Fruit fly (Drosophila melanogaster) whole organism, wandering third instar larva: Measurements from ENCODE around the gene CG34348.
A peak's percentile ranks its signal among the peaks of the same experiment; 100 is the strongest.

ENCODE experiments used
- Abd-B ChIP-seq: fragments of >200 bp; optimal IDR thresholded peaks from 2 replicates; lab custom pipeline; 2017; ENCODE audit warnings: missing biosample characterization, missing genetic modification characterization
- CG32264 ChIP-seq: fragments of 200-800 bp; sonication (Bioruptor generic); optimal IDR thresholded peaks from 2 replicates; lab custom pipeline; 2016; ENCODE audit warnings: missing biosample characterization, missing genetic modification characterization
- CG9705 ChIP-seq: fragments of 200-800 bp; sonication (Bioruptor generic); optimal IDR thresholded peaks from 2 replicates; lab custom pipeline; 2018; ENCODE audit warnings: missing biosample characterization, mild to moderate bottlenecking, missing genetic modification characterization
- CrebA ChIP-seq: fragments of 200-800 bp; sonication (Bioruptor generic); optimal IDR thresholded peaks from 2 replicates; lab custom pipeline; 2016; ENCODE audit warnings: missing biosample characterization, mild to moderate bottlenecking, missing genetic modification characterization, borderline replicate concordance
- Dfd ChIP-seq: fragments of >200 bp; optimal IDR thresholded peaks from 2 replicates; lab custom pipeline; 2017; ENCODE audit warnings: missing biosample characterization, missing genetic modification characterization
- GATAd ChIP-seq: sonication (Bioruptor generic); optimal IDR thresholded peaks from 2 replicates; lab custom pipeline; 2016; ENCODE audit warnings: missing biosample characterization, missing genetic modification characterization
- HLH106 ChIP-seq: fragments of 200-800 bp; optimal IDR thresholded peaks from 3 replicates; lab custom pipeline; 2019; ENCODE audit warnings: missing biosample characterization, mild to moderate bottlenecking, missing genetic modification characterization, moderate library complexity
- Hr78 ChIP-seq: fragments of >200 bp; optimal IDR thresholded peaks from 2 replicates; lab custom pipeline; 2017; ENCODE audit warnings: missing biosample characterization, missing genetic modification characterization
- Hr83 ChIP-seq: fragments of 200-300 bp; sonication (Bioruptor generic); optimal IDR thresholded peaks from 2 replicates; lab custom pipeline; 2016; ENCODE audit warnings: missing biosample characterization, mild to moderate bottlenecking, missing genetic modification characterization, moderate library complexity; ENCODE audit not compliant: poor library complexity, severe bottlenecking
- Jra ChIP-seq: sonication (Bioruptor generic); optimal IDR thresholded peaks from 2 replicates; lab custom pipeline; 2016; ENCODE audit warnings: missing biosample characterization, missing genetic modification characterization
- Myc ChIP-seq: fragments of >200 bp; optimal IDR thresholded peaks from 2 replicates; lab custom pipeline; 2017
- OdsH ChIP-seq: fragments of 200-800 bp; sonication (Bioruptor generic); optimal IDR thresholded peaks from 2 replicates; lab custom pipeline; 2016; ENCODE audit warnings: missing biosample characterization, mild to moderate bottlenecking, missing genetic modification characterization
- Rel ChIP-seq, 2 experiments: fragments of 200-800 bp; sonication (Bioruptor generic) in 1 of 2; optimal IDR thresholded peaks; 2 replicates in 1 of 2; 3 replicates in 1 of 2; lab custom pipeline; 2016 to 2019; ENCODE audit warnings: mild to moderate bottlenecking in 2 of 2, missing biosample characterization in 2 of 2, missing genetic modification characterization in 2 of 2, moderate library complexity in 1 of 2
- Sp1 ChIP-seq: fragments of 200-800 bp; sonication (Bioruptor generic); optimal IDR thresholded peaks from 3 replicates; lab custom pipeline; 2019; ENCODE audit warnings: missing biosample characterization, mild to moderate bottlenecking, missing genetic modification characterization, moderate library complexity
- Vsx2 ChIP-seq: fragments of 200-300, 225-300 bp; sonication (Bioruptor generic); optimal IDR thresholded peaks from 2 replicates; lab custom pipeline; 2018; ENCODE audit warnings: missing biosample characterization, missing genetic modification characterization; ENCODE audit not compliant: partially characterized antibody
- br ChIP-seq: fragments of 200-800 bp; sonication (Bioruptor generic); optimal IDR thresholded peaks from 2 replicates; lab custom pipeline; 2016; ENCODE audit warnings: missing biosample characterization, missing genetic modification characterization
- dl ChIP-seq, 2 experiments: fragments of 175-275, 200-275 bp in 1 of 2; fragments of 200-275 bp in 1 of 2; sonication (Bioruptor generic); optimal IDR thresholded peaks; lab custom pipeline; 2018; ENCODE audit warnings: mild to moderate bottlenecking in 2 of 2, missing biosample characterization in 2 of 2, missing genetic modification characterization in 2 of 2, moderate library complexity in 2 of 2; ENCODE audit not compliant: partially characterized antibody in 2 of 2, insufficient read depth in 1 of 2
- dmrt93B ChIP-seq: fragments of 200-800 bp; sonication (Bioruptor generic); optimal IDR thresholded peaks from 2 replicates; lab custom pipeline; 2018; ENCODE audit warnings: missing biosample characterization, mild to moderate bottlenecking, missing genetic modification characterization
- dsf ChIP-seq: sonication (Bioruptor generic); optimal IDR thresholded peaks from 2 replicates; lab custom pipeline; 2016; ENCODE audit warnings: missing biosample characterization, missing genetic modification characterization, borderline replicate concordance
- ey ChIP-seq: fragments of 200-800 bp; sonication (Bioruptor generic); optimal IDR thresholded peaks from 2 replicates; lab custom pipeline; 2016; ENCODE audit warnings: missing biosample characterization, missing genetic modification characterization
- foxo ChIP-seq, 2 experiments: fragments of 200-800 bp; sonication (Bioruptor generic); optimal IDR thresholded peaks; 2 replicates in 1 of 2; 3 replicates in 1 of 2; lab custom pipeline; 2016 to 2017; ENCODE audit warnings: missing biosample characterization in 2 of 2, missing genetic modification characterization in 2 of 2
- fru ChIP-seq: fragments of 200-800 bp; sonication (Bioruptor generic); optimal IDR thresholded peaks from 3 replicates; lab custom pipeline; 2016; ENCODE audit warnings: missing biosample characterization, mild to moderate bottlenecking, missing genetic modification characterization
- h ChIP-seq: fragments of 200-800 bp; sonication (Bioruptor generic); optimal IDR thresholded peaks from 3 replicates; lab custom pipeline; 2016; ENCODE audit warnings: missing biosample characterization, mild to moderate bottlenecking, missing genetic modification characterization
- lola ChIP-seq: fragments of >200 bp; optimal IDR thresholded peaks from 2 replicates; lab custom pipeline; 2017; ENCODE audit warnings: missing biosample characterization, missing genetic modification characterization
- pan ChIP-seq: fragments of >200 bp; optimal IDR thresholded peaks from 2 replicates; lab custom pipeline; 2017
- psq ChIP-seq: fragments of 200-800 bp; sonication (Bioruptor generic); optimal IDR thresholded peaks from 3 replicates; lab custom pipeline; 2017; ENCODE audit warnings: missing biosample characterization, mild to moderate bottlenecking, missing genetic modification characterization, moderate library complexity
- rgr ChIP-seq: fragments of 200-800 bp; sonication (Bioruptor generic); optimal IDR thresholded peaks from 3 replicates; lab custom pipeline; 2016; ENCODE audit warnings: missing biosample characterization, mild to moderate bottlenecking, missing genetic modification characterization
- sage ChIP-seq: fragments of 200-800 bp; sonication (Bioruptor generic); optimal IDR thresholded peaks from 2 replicates; lab custom pipeline; 2016; ENCODE audit warnings: missing biosample characterization, mild to moderate bottlenecking, missing genetic modification characterization
- sv ChIP-seq: fragments of 200-800 bp; sonication (Bioruptor generic); optimal IDR thresholded peaks from 3 replicates; lab custom pipeline; 2016; ENCODE audit warnings: missing biosample characterization, missing genetic modification characterization
- tai ChIP-seq: sonication (Bioruptor generic); optimal IDR thresholded peaks from 2 replicates; lab custom pipeline; 2016; ENCODE audit warnings: missing biosample characterization, missing genetic modification characterization
- usp ChIP-seq: fragments of >200 bp; optimal IDR thresholded peaks from 2 replicates; lab custom pipeline; 2017; ENCODE audit warnings: missing biosample characterization, missing genetic modification characterization
- woc ChIP-seq: sonication (Bioruptor generic); optimal IDR thresholded peaks from 2 replicates; lab custom pipeline; 2016; ENCODE audit warnings: missing biosample characterization, mild to moderate bottlenecking, missing genetic modification characterization

The CG34348 gene

dm6 chrX:11326213-11326731, 13.4 kb upstream of the CG34348 start (continued):
- TF ChIP-seq CrebA (GFP tag; lab: Kevin White, UChicago) (no peak), dmrt93B (no peak), ey (GFP tag; lab: Kevin White, UChicago) (peak; percentile 67), OdsH (GFP tag; lab: Kevin White, UChicago) (peak; percentile 51), Hr78 (GFP tag; lab: Kevin White, UChicago) (no peak), fru (GFP tag; lab: Kevin White, UChicago) (peak; percentile 73), h (GFP tag; lab: Kevin White, UChicago) (peak; percentile 72), br (peak; percentile 70), rgr (GFP tag; lab: Kevin White, UChicago) (peak; percentile 70), dsf (GFP tag; lab: Kevin White, UChicago) (no peak), lola (GFP tag; lab: Kevin White, UChicago) (no peak), pan (no peak), Jra (no peak), tai (GFP tag; lab: Kevin White, UChicago) (no peak), Vsx2 (GFP tag; lab: Kevin White, UChicago) (no peak)

- TF ChIP-seq woc (GFP tag; lab: Kevin White, UChicago) = peak; percentile 54
- TF ChIP-seq HLH106 = peak; percentile 53
- TF ChIP-seq OdsH (GFP tag; lab: Kevin White, UChicago) = peak; percentile 63
- peak; percentile 56 for TF ChIP-seq sv (GFP tag; lab: Kevin White, UChicago)
- TF ChIP-seq CG9705 (GFP tag; lab: Kevin White, UChicago) = peak; percentile 14
- peak; percentile 55 for TF ChIP-seq br
- peak; percentile 48 for TF ChIP-seq psq (GFP tag; lab: Kevin White, UChicago)
- TF ChIP-seq Vsx2 (GFP tag; lab: Kevin White, UChicago) = no peak
- peak; percentile 41 for TF ChIP-seq CG32264 (GFP tag; lab: Kevin White, UChicago)
- TF ChIP-seq Rel (GFP tag; optimal IDR thresholded peaks at IDR 0.05; lab: Kevin White, UChicago) = no peak
- no peak for TF ChIP-seq Rel (tag; optimal IDR thresholded peaks at IDR 0.05; lab: Kevin White, UChicago)
- peak; percentile 76 for TF ChIP-seq Sp1 (GFP tag; lab: Kevin White, UChicago)
- peak; percentile 85 for TF ChIP-seq fru (GFP tag; lab: Kevin White, UChicago)
- no peak for TF ChIP-seq dl (GFP tag; optimal IDR thresholded peaks at IDR 0.05; lab: Kevin White, UChicago; ENCODE audit: insufficient read depth in 1 of 2, partially characterized antibody in 2 of 2)
- peak in 1 of 2 experiments; percentile 85 for TF ChIP-seq foxo (GFP tag; optimal IDR thresholded peaks at IDR 0.05; lab: Kevin White, UChicago)
- peak; percentile 53 for TF ChIP-seq ey (GFP tag; lab: Kevin White, UChicago)
- no peak for TF ChIP-seq sage
- peak; percentile 6 for TF ChIP-seq h (GFP tag; lab: Kevin White, UChicago)
- no peak for TF ChIP-seq Hr83
Observed at dm6 chrX:11338047-11338747, 1.5 kb upstream of the CG34348 start.

- TF ChIP-seq Hr78 (GFP tag; lab: Kevin White, UChicago) = no peak
- TF ChIP-seq Jra = peak; percentile 52
- peak in 1 of 2 experiments; percentile 65 for TF ChIP-seq foxo (GFP tag; optimal IDR thresholded peaks at IDR 0.05; lab: Kevin White, UChicago)
- no peak for TF ChIP-seq Rel (GFP tag; optimal IDR thresholded peaks at IDR 0.05; lab: Kevin White, UChicago)
- TF ChIP-seq Rel (tag; optimal IDR thresholded peaks at IDR 0.05; lab: Kevin White, UChicago) = peak; percentile 4
- TF ChIP-seq fru (GFP tag; lab: Kevin White, UChicago) = peak; percentile 38
- TF ChIP-seq usp (GFP tag; lab: Kevin White, UChicago) = no peak
- TF ChIP-seq Dfd (GFP tag; lab: Kevin White, UChicago) = no peak
- TF ChIP-seq ey (GFP tag; lab: Kevin White, UChicago) = peak; percentile 50
- no peak for TF ChIP-seq dl (GFP tag; optimal IDR thresholded peaks at IDR 0.05; lab: Kevin White, UChicago; ENCODE audit: insufficient read depth in 1 of 2, partially characterized antibody in 2 of 2)
- peak; percentile 78 for TF ChIP-seq h (GFP tag; lab: Kevin White, UChicago)
- TF ChIP-seq GATAd (GFP tag; lab: Kevin White, UChicago) = peak; percentile 20
- peak; percentile 20 for TF ChIP-seq br
- no peak for TF ChIP-seq Abd-B (GFP tag; lab: Kevin White, UChicago)
- TF ChIP-seq Sp1 (GFP tag; lab: Kevin White, UChicago) = peak; percentile 3
- TF ChIP-seq Myc (lab: Kevin White, UChicago) = peak; percentile 91
- TF ChIP-seq woc (GFP tag; lab: Kevin White, UChicago) = peak; percentile 74
- peak; percentile 53 for TF ChIP-seq HLH106
- no peak for TF ChIP-seq CG9705 (GFP tag; lab: Kevin White, UChicago)
- peak; percentile 52 for TF ChIP-seq rgr (GFP tag; lab: Kevin White, UChicago)
- TF ChIP-seq Hr83 = peak; percentile 22
- peak; percentile 95 for TF ChIP-seq psq (GFP tag; lab: Kevin White, UChicago)
- TF ChIP-seq OdsH (GFP tag; lab: Kevin White, UChicago) = peak; percentile 9
Observed at dm6 chrX:11338973-11339867, 453 bp upstream of the CG34348 start.
